Worm (Caenorhabditis elegans): ENCODE measurements around the gene Y38F1A.1.

The Y38F1A.1 gene

DNA sequence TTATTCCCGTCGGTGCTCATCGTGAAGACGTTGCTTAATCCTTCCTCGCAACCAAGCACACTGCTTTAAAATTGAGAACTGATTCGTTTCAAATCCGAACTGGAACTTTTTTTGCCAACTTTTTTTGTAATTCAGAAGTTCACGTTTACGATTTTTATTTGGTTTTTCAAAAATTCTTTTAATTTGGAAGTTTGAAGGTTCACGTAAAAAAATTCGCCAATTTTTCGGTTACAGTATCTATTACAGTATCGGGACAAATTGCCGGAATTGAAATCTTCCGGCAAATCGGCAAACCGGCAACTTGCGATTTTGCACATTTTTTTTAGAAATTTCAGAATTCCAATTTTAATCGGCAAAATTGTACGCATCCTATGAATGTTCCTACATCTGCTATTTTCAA is 26.3 kb downstream of the Y38F1A.1 start, which contains the start of gene F58G1.3:
Gene F58G1.3, minus strand, starts transcription at position 101 of the 400 bp plus-strand sequence.
- TF ChIP-seq drap-1 (GFP tag; optimal IDR thresholded peaks at IDR 0.05) (no peak), elt-1 (tag; optimal IDR thresholded peaks at IDR 0.05; ENCODE audit: borderline replicate concordance, insufficient read depth) (no peak), nhr-76 (tag; optimal IDR thresholded peaks at IDR 0.05) (no peak), ham-2 (GFP tag; optimal IDR thresholded peaks at IDR 0.05) (no peak), nhr-2 (tag; optimal IDR thresholded peaks at IDR 0.05) (no peak), flh-1 (GFP tag; optimal IDR thresholded peaks at IDR 0.05) (no peak), ceh-39 (tag; optimal IDR thresholded peaks at IDR 0.05) (no peak), nhr-237 (tag; optimal IDR thresholded peaks at IDR 0.05) (no peak), cnd-1 (tag; optimal IDR thresholded peaks at IDR 0.05) (no peak), tbx-8 (GFP tag; optimal IDR thresholded peaks at IDR 0.05) (no peak), M03D4.4 (tag; optimal IDR thresholded peaks at IDR 0.05) (no peak)

DNA sequence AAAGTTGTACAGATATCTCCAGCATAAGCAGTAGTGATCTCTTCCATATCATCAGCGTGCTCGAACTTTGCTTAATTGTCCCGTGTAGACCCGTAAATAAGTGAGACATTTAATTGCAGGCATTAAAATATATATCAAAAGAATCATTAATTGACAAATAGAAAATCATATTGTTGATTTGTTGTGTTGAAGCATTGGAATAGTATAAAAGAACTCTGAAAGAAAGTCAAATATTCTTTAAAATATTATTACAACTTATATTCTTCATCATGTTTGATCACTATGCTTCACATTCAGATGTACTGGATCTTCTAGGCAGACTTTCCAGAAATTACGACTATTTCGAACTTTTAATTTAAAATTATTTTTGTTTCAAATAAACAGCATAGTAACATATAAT is 29.0 kb downstream of the Y38F1A.1 start, which contains the start of gene F58G1.8:
Gene F58G1.8, minus strand, starts transcription at position 101 of the 400 bp plus-strand sequence.
- no peak for TF ChIP-seq drap-1 (GFP tag; optimal IDR thresholded peaks at IDR 0.05)
- TF ChIP-seq nhr-12 (tag; optimal IDR thresholded peaks at IDR 0.05), result no peak
- TF ChIP-seq elt-3 (tag; optimal IDR thresholded peaks at IDR 0.05), result no peak
- no peak for TF ChIP-seq unc-39 (tag; optimal IDR thresholded peaks at IDR 0.05)
- no peak for TF ChIP-seq ham-2 (GFP tag; optimal IDR thresholded peaks at IDR 0.05)
- no peak for TF ChIP-seq ces-1 (GFP tag; optimal IDR thresholded peaks at IDR 0.05)
- no peak for TF ChIP-seq unc-62 (GFP tag; optimal IDR thresholded peaks at IDR 0.05)
- no peak for TF ChIP-seq cnd-1 (tag; optimal IDR thresholded peaks at IDR 0.05)
- TF ChIP-seq blmp-1 (tag; optimal IDR thresholded peaks at IDR 0.05), result no peak
- no peak for TF ChIP-seq tbx-8 (GFP tag; optimal IDR thresholded peaks at IDR 0.05)
- TF ChIP-seq nhr-237 (tag; optimal IDR thresholded peaks at IDR 0.05), result no peak
- no peak for TF ChIP-seq lsy-2 (tag; optimal IDR thresholded peaks at IDR 0.05)
- TF ChIP-seq sem-2 (GFP tag; optimal IDR thresholded peaks at IDR 0.05), result no peak
- TF ChIP-seq ztf-11 (tag; optimal IDR thresholded peaks at IDR 0.05), result no peak
- no peak for TF ChIP-seq nhr-76 (tag; optimal IDR thresholded peaks at IDR 0.05)
- no peak for TF ChIP-seq nhr-28 (tag; optimal IDR thresholded peaks at IDR 0.05)
- no peak for TF ChIP-seq lin-13 (tag; optimal IDR thresholded peaks at IDR 0.05)
- no peak for TF ChIP-seq zip-8 (tag; optimal IDR thresholded peaks at IDR 0.05)
- no peak for TF ChIP-seq unc-120 (tag; optimal IDR thresholded peaks at IDR 0.05; ENCODE audit: poor library complexity, severe bottlenecking)
- no peak for TF ChIP-seq mep-1 (tag; optimal IDR thresholded peaks at IDR 0.05)

DNA sequence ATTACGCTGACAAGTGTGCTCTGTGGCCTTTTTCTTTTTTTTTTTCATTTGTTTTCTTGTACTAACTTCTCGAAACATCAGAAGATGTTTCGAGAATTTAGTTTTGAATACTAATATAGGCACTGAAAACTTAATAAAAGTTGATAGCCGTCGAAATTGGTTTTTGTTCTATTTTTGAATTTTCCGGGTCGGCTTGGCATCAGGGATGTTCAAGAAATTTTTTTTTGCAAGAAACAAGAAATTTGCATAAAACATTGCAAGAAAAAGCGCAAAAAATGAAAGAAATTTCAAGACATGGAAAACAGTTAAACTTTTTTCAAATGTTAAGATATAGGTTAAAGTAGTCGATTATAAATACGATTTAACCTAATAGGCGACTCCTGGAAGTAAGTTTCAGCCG is 31.3 kb downstream of the Y38F1A.1 start:
- no peak for TF ChIP-seq zip-8 (tag; optimal IDR thresholded peaks at IDR 0.05)
- no peak for TF ChIP-seq pha-4 (tag; optimal IDR thresholded peaks at IDR 0.05)
- TF ChIP-seq lsy-2 (tag; optimal IDR thresholded peaks at IDR 0.05), result no peak
- TF ChIP-seq sem-2 (GFP tag; optimal IDR thresholded peaks at IDR 0.05), result no peak
- no peak for TF ChIP-seq nhr-2 (tag; optimal IDR thresholded peaks at IDR 0.05)
- TF ChIP-seq snpc-4 (tag; optimal IDR thresholded peaks at IDR 0.05), result no peak
- TF ChIP-seq tbx-8 (GFP tag; optimal IDR thresholded peaks at IDR 0.05), result no peak
- TF ChIP-seq drap-1 (GFP tag; optimal IDR thresholded peaks at IDR 0.05), result no peak
- TF ChIP-seq nhr-76 (tag; optimal IDR thresholded peaks at IDR 0.05), result no peak
- no peak for TF ChIP-seq ham-2 (GFP tag; optimal IDR thresholded peaks at IDR 0.05)
- TF ChIP-seq ceh-43 (GFP tag; optimal IDR thresholded peaks at IDR 0.05), result no peak
- no peak for TF ChIP-seq ztf-11 (tag; optimal IDR thresholded peaks at IDR 0.05)
- no peak for TF ChIP-seq elt-3 (tag; optimal IDR thresholded peaks at IDR 0.05)
- no peak for TF ChIP-seq nhr-237 (tag; optimal IDR thresholded peaks at IDR 0.05)
- no peak for TF ChIP-seq elt-1 (tag; optimal IDR thresholded peaks at IDR 0.05; ENCODE audit: borderline replicate concordance, insufficient read depth)
- TF ChIP-seq mab-5 (tag; optimal IDR thresholded peaks at IDR 0.05), result no peak

DNA sequence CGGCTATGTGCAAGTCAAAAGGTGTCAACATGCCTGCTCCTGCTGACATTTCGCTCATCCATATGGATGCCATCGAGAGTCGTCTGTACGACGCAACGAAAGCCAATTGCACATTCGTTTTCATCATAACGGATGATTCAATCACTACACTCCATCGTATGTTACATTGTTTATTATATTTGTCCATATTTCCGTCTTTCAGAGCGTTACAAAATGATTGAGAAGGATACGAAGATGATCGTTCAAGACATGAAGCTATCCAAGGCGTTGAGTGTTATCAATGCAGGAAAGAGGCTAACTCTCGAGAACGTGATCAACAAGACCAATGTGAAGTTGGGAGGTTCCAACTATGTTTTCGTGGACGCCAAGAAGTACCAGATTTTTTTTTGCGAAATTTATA is 33.1 kb downstream of the Y38F1A.1 start:
- TF ChIP-seq hlh-1 (tag; optimal IDR thresholded peaks at IDR 0.05) (no peak), zip-8 (tag; optimal IDR thresholded peaks at IDR 0.05) (no peak), snpc-4 (tag; optimal IDR thresholded peaks at IDR 0.05) (no peak), pha-4 (tag; optimal IDR thresholded peaks at IDR 0.05) (no peak), nhr-237 (tag; optimal IDR thresholded peaks at IDR 0.05) (no peak), tbx-8 (GFP tag; optimal IDR thresholded peaks at IDR 0.05) (no peak), ceh-39 (tag; optimal IDR thresholded peaks at IDR 0.05) (no peak), bed-3 (GFP tag; optimal IDR thresholded peaks at IDR 0.05) (no peak), ham-2 (GFP tag; optimal IDR thresholded peaks at IDR 0.05) (no peak), M03D4.4 (tag; optimal IDR thresholded peaks at IDR 0.05) (no peak), elt-1 (tag; optimal IDR thresholded peaks at IDR 0.05; ENCODE audit: borderline replicate concordance, insufficient read depth) (no peak), sptf-1 (tag; optimal IDR thresholded peaks at IDR 0.05) (no peak), lin-13 (tag; optimal IDR thresholded peaks at IDR 0.05) (no peak), unc-62 (GFP tag; optimal IDR thresholded peaks at IDR 0.05) (no peak), lsy-2 (tag; optimal IDR thresholded peaks at IDR 0.05) (no peak), ztf-11 (tag; optimal IDR thresholded peaks at IDR 0.05) (no peak), cnd-1 (tag; optimal IDR thresholded peaks at IDR 0.05) (no peak), lin-32 (GFP tag; optimal IDR thresholded peaks at IDR 0.05) (no peak), ceh-83 (GFP tag; optimal IDR thresholded peaks at IDR 0.05) (no peak), mls-2 (tag; optimal IDR thresholded peaks at IDR 0.05) (no peak)
